Worm (Caenorhabditis elegans): ENCODE measurements around the gene gldi-11.
"Not testable (repeated sequence)": the region's sequence is repeated elsewhere in the genome, so short reads cannot be mapped to it uniquely, and the experiment has no call there.

gldi-11 gene

DNA sequence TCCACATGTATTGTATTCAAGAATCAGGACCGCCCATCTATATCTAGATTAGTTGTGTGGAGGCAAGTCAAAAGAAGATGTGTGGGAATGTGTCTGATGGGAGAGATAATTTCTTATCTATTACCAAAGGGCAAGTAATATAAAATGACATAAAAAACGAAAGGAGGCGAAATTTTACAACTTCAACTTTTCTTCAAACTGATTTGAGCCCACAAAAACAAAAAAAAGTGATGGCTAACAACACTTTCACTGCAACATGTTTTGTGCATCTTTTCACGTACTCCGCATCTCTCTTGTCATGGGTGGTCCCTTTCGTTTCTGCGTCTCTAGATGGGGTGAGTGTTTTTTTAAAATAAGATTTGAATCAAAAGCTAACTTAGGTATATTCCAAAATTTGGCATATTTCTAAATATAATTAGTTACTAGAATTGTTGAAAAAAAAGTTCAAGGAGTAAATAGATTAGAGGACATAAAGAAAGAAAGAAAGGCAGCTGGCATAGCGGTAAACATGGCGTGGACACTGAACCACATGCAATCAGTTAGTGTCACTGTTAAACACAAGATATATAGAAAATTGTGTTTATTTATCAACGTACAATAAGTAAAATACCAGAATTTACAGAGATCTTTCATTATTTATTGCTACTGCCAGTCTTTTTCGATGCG lies 3.9 kb downstream of the gldi-11 start, which contains the start of gene ZK546.19:
Gene ZK546.19, plus strand, starts transcription at position 186 of the 666 bp plus-strand sequence.
- no peak for TF ChIP-seq nhr-237 (tag; optimal IDR thresholded peaks at IDR 0.05)
- TF ChIP-seq ces-1 (GFP tag; optimal IDR thresholded peaks at IDR 0.05): peak; percentile 30
- no peak for TF ChIP-seq unc-120 (tag; optimal IDR thresholded peaks at IDR 0.05; ENCODE audit: poor library complexity, severe bottlenecking)
- TF ChIP-seq elt-1 (tag; optimal IDR thresholded peaks at IDR 0.05; ENCODE audit: borderline replicate concordance, insufficient read depth): peak; percentile 98

DNA sequence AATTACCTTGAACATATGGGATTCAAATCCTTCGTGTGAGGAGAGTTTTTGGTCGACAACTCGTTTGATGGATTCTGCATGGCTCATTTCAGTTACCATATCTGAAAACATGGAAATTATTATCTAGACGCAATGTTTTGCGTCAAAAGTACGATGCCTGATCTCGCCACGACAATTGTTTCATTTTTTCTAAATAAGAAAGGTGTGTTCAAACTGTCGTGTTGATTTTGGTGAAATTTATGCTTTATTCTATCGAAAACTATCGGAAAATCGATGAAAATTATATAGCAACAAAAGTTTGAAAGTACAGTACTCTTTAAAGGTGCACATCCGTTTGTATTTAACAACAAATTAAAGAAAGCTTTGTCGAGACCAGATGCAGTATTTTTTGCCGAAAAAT lies 4.5 kb downstream of the gldi-11 start, which contains the start of gene cblc-1:
Gene cblc-1, minus strand, starts transcription at position 101 of the 400 bp plus-strand sequence.
- no peak for TF ChIP-seq nhr-76 (tag; optimal IDR thresholded peaks at IDR 0.05)

DNA sequence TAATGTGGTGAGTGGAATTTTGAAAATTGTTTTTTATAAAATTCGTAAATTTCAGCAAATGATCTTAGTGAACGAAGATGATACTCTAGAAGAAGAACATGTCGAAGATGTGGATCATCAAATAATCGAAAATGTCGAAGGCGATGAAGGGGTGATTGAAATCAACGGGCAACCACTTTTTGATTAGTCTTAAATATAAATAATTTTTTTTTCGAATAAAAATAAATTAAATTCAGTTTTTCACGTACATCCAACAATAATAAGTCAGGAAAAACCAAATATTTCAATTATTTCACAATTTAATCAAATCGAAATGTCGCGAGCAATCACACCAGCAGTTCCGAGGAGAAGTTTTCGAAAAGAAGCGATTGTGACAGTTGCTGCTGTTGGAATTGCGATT lies 7.8 kb downstream of the gldi-11 start, which contains the start of gene ZK546.4:
Gene ZK546.4, plus strand, starts transcription at position 301 of the 400 bp plus-strand sequence.
- no peak for TF ChIP-seq lsy-2 (tag; optimal IDR thresholded peaks at IDR 0.05)
- no peak for TF ChIP-seq mls-2 (tag; optimal IDR thresholded peaks at IDR 0.05)
- no peak for TF ChIP-seq lin-13 (tag; optimal IDR thresholded peaks at IDR 0.05)
- no peak for TF ChIP-seq sem-2 (GFP tag; optimal IDR thresholded peaks at IDR 0.05)
- TF ChIP-seq pha-4 (tag; optimal IDR thresholded peaks at IDR 0.05): no peak
- no peak for TF ChIP-seq tbx-8 (GFP tag; optimal IDR thresholded peaks at IDR 0.05)
- TF ChIP-seq ceh-43 (GFP tag; optimal IDR thresholded peaks at IDR 0.05): no peak
- TF ChIP-seq mep-1 (tag; optimal IDR thresholded peaks at IDR 0.05): no peak
- TF ChIP-seq bed-3 (GFP tag; optimal IDR thresholded peaks at IDR 0.05): no peak
- TF ChIP-seq ham-2 (GFP tag; optimal IDR thresholded peaks at IDR 0.05): no peak

DNA sequence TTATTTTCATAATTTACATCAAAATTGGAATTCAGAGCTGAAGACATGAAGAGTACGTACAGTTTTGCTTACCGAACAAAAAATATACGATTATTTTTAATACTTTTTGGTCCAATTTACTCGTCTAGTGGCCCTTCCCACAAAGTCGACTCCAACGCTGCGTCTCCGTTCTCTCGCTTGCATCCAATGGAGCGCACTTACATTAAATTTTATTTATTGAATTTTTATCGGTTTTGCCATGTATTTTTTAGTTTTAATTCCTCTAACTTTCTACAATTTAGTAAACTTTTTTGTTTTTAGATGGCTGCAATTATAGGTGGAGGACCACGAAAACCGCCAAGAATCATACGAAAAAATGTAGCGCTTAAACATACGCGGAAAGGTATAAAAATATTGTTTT lies 10.1 kb downstream of the gldi-11 start, which contains the start of gene ZK546.5:
Gene ZK546.5, plus strand, starts transcription at position 301 of the 400 bp plus-strand sequence.
- TF ChIP-seq hlh-1 (tag; optimal IDR thresholded peaks at IDR 0.05) (no peak), ceh-39 (tag; optimal IDR thresholded peaks at IDR 0.05) (peak; percentile 39), sem-2 (GFP tag; optimal IDR thresholded peaks at IDR 0.05) (no peak), lin-32 (GFP tag; optimal IDR thresholded peaks at IDR 0.05) (no peak), ces-1 (GFP tag; optimal IDR thresholded peaks at IDR 0.05) (peak; percentile 71), lsy-2 (tag; optimal IDR thresholded peaks at IDR 0.05) (no peak), ceh-43 (GFP tag; optimal IDR thresholded peaks at IDR 0.05) (no peak), zip-8 (tag; optimal IDR thresholded peaks at IDR 0.05) (no peak), ceh-83 (GFP tag; optimal IDR thresholded peaks at IDR 0.05) (no peak)

DNA sequence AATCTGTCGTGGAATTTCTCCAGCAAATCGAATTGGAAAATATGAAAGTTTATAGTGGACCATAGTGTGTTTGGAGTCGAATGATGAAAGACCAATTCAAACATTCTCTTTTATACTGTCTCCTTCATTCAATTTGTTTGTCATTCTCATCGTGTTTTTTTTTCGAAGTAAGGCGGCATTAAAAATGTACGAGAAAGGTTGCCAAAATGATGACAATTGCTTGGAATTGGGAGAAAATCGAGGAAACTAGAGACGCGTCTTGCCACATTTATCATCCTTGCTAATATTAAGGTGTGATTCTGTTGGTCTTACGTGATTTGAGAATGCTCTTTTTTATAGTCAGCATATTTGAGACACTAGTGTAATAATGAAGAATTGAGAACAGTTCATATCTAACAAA lies 10.6 kb downstream of the gldi-11 start, which contains the start of gene gst-30:
Gene gst-30, minus strand, starts transcription at position 101 of the 400 bp plus-strand sequence.
- TF ChIP-seq mep-1 (tag; optimal IDR thresholded peaks at IDR 0.05) (no peak), pha-4 (tag; optimal IDR thresholded peaks at IDR 0.05) (no peak)

DNA sequence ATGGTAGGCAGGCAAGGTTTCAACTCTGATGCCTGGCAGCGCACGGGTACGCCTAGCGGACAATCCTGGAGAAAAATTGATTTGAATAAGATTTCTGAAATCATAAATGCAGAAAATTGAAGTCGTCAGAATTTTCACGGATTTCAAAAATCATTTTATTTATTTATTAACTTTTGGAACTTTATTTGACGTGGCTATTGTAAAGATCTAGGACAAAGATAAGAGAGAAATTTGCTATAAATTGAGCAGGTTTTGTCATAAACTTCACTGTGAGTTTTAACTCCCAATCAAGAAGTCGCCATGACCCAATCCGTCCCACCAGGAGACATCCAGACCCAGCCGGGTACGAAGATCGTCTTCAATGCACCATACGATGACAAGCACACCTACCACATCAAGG lies 12.9 kb downstream of the gldi-11 start, which contains the start of gene msp-152:
Gene msp-152, plus strand, starts transcription at position 301 of the 400 bp plus-strand sequence.
- not testable (repeated sequence) for TF ChIP-seq bed-3 (GFP tag; optimal IDR thresholded peaks at IDR 0.05); ham-2 (GFP tag; optimal IDR thresholded peaks at IDR 0.05); nhr-12 (tag; optimal IDR thresholded peaks at IDR 0.05)

DNA sequence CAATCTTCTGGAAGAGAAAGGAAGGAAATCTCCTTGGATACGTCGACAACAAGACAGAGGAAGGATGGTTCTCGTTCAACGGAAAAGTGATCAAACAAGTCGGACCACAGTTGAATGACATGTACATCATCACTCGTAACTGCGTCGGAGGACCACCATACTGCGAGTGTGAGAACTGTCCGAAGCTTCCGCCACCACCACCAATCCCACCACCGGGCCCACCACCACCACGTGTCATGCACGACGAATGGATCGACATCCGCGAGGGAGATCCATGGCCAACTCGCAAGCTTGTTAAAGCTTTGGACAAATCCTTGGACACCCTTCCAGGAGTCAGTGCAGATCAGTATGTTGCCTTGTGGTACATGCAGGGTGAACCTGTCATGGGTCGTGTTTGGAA lies 14.3 kb downstream of the gldi-11 start:
- no peak for TF ChIP-seq unc-62 (GFP tag; optimal IDR thresholded peaks at IDR 0.05)
- TF ChIP-seq sem-2 (GFP tag; optimal IDR thresholded peaks at IDR 0.05): no peak
- no peak for TF ChIP-seq unc-120 (tag; optimal IDR thresholded peaks at IDR 0.05; ENCODE audit: poor library complexity, severe bottlenecking)
- no peak for TF ChIP-seq ztf-11 (tag; optimal IDR thresholded peaks at IDR 0.05)
- TF ChIP-seq drap-1 (GFP tag; optimal IDR thresholded peaks at IDR 0.05): no peak
- no peak for TF ChIP-seq blmp-1 (tag; optimal IDR thresholded peaks at IDR 0.05)
- no peak for TF ChIP-seq ham-2 (GFP tag; optimal IDR thresholded peaks at IDR 0.05)
- TF ChIP-seq ceh-39 (tag; optimal IDR thresholded peaks at IDR 0.05): no peak
- TF ChIP-seq cnd-1 (tag; optimal IDR thresholded peaks at IDR 0.05): no peak
- no peak for TF ChIP-seq M03D4.4 (tag; optimal IDR thresholded peaks at IDR 0.05)
- TF ChIP-seq nhr-76 (tag; optimal IDR thresholded peaks at IDR 0.05): no peak
- no peak for TF ChIP-seq elt-1 (tag; optimal IDR thresholded peaks at IDR 0.05; ENCODE audit: borderline replicate concordance, insufficient read depth)
- no peak for TF ChIP-seq hlh-1 (tag; optimal IDR thresholded peaks at IDR 0.05)
- no peak for TF ChIP-seq tbx-8 (GFP tag; optimal IDR thresholded peaks at IDR 0.05)
- no peak for TF ChIP-seq ceh-43 (GFP tag; optimal IDR thresholded peaks at IDR 0.05)
- TF ChIP-seq lin-13 (tag; optimal IDR thresholded peaks at IDR 0.05): no peak
- TF ChIP-seq pha-4 (tag; optimal IDR thresholded peaks at IDR 0.05): no peak
- no peak for TF ChIP-seq sptf-1 (tag; optimal IDR thresholded peaks at IDR 0.05)

All from whole organism, mixed stage, embryonic.